Fruit fly (Drosophila melanogaster): ENCODE results near the gene Snmp1.
A peak's percentile ranks its signal among the peaks of the same experiment; 100 is the strongest.

Gene Snmp1

dm6 chr3R:21176663-21177145 is 8.7 kb upstream of the Snmp1 start (continued):
- TF ChIP-seq CG10209 (GFP tag; optimal IDR thresholded peaks at IDR 0.05) (peak; percentile 24), abd-A (tag; optimal IDR thresholded peaks at IDR 0.05) (no peak), bsh (GFP tag; optimal IDR thresholded peaks at IDR 0.05) (no peak), repo (GFP tag; optimal IDR thresholded peaks at IDR 0.05) (no peak), ftz-f1 (GFP tag; optimal IDR thresholded peaks at IDR 0.05) (no peak), HmgZ (tag; optimal IDR thresholded peaks at IDR 0.05) (no peak), CG7987 (GFP tag; optimal IDR thresholded peaks at IDR 0.05) (no peak), Atf6 (GFP tag; IDR thresholded peaks at IDR 0.05) (no peak), CG13424 (tag; optimal IDR thresholded peaks at IDR 0.05) (no peak), eve (GFP tag; optimal IDR thresholded peaks at IDR 0.05) (no peak), CG9609 (GFP tag; optimal IDR thresholded peaks at IDR 0.05) (no peak), pfk (GFP tag; optimal IDR thresholded peaks at IDR 0.05) (no peak), dm (GFP tag; optimal IDR thresholded peaks at IDR 0.05) (no peak), CG11504 (tag; optimal IDR thresholded peaks at IDR 0.05) (peak; percentile 28), CG11093 (GFP tag; IDR thresholded peaks at IDR 0.05) (no peak), Doc3 (GFP tag; IDR thresholded peaks at IDR 0.05; ENCODE audit: partially characterized antibody) (no peak), Drgx (GFP tag; IDR thresholded peaks at IDR 0.05) (no peak), unc-4 (GFP tag; IDR thresholded peaks at IDR 0.05; ENCODE audit: partially characterized antibody) (no peak), ato (GFP tag; IDR thresholded peaks at IDR 0.05; ENCODE audit: partially characterized antibody) (no peak), CG11456 (GFP tag; IDR thresholded peaks at IDR 0.05) (no peak), z (GFP tag; IDR thresholded peaks at IDR 0.05) (no peak), CG33213 (GFP tag; optimal IDR thresholded peaks at IDR 0.05) (no peak), CHES-1-like (GFP tag; optimal IDR thresholded peaks at IDR 0.05) (no peak), CG5953 (GFP tag; IDR thresholded peaks at IDR 0.05) (no peak), CG3065 (GFP tag; optimal IDR thresholded peaks at IDR 0.05) (no peak), kay (GFP tag; optimal IDR thresholded peaks at IDR 0.05) (no peak), CG17912 (GFP tag; optimal IDR thresholded peaks at IDR 0.05) (no peak), trh (GFP tag; optimal IDR thresholded peaks at IDR 0.05) (no peak), MTF-1 (GFP tag; optimal IDR thresholded peaks at IDR 0.05; ENCODE audit: borderline replicate concordance) (no peak), shn (GFP tag; optimal IDR thresholded peaks at IDR 0.05) (no peak), slp2 (GFP tag; optimal IDR thresholded peaks at IDR 0.05) (no peak), salm (tag; optimal IDR thresholded peaks at IDR 0.05) (no peak), CG11695 (GFP tag; IDR thresholded peaks at IDR 0.05) (0 out of 3 replicates have a peak, but pooled peaks have one; percentile 35), Neu2 (GFP tag; optimal IDR thresholded peaks at IDR 0.05; ENCODE audit: borderline replicate concordance) (no peak), oc (tag; optimal IDR thresholded peaks at IDR 0.05) (peak; percentile 23), disco-r (GFP tag; optimal IDR thresholded peaks at IDR 0.05) (no peak), CG32767 (GFP tag; IDR thresholded peaks at IDR 0.05) (no peak), CG17612 (GFP tag; IDR thresholded peaks at IDR 0.05) (no peak), CG34376 (GFP tag; optimal IDR thresholded peaks at IDR 0.05) (no peak), Hey (tag; optimal IDR thresholded peaks at IDR 0.05) (no peak), CG5180 (GFP tag; optimal IDR thresholded peaks at IDR 0.05) (peak; percentile 13), NFAT (GFP tag; IDR thresholded peaks at IDR 0.05) (peak; percentile 47; the same call in 1 of the 2 replicates), TFAM (GFP tag; optimal IDR thresholded peaks at IDR 0.05) (no peak), vvl (GFP tag; IDR thresholded peaks at IDR 0.05) (peak; percentile 26; the same call in 1 of the 2 replicates), Nf-YC (tag; optimal IDR thresholded peaks at IDR 0.05) (no peak), Lhr (GFP tag; optimal IDR thresholded peaks at IDR 0.05) (no peak), ase (GFP tag; IDR thresholded peaks at IDR 0.05) (no peak), NC2β (GFP tag; optimal IDR thresholded peaks at IDR 0.05) (no peak), jigr1 (GFP tag; IDR thresholded peaks at IDR 0.05) (no peak), CG2678 (tag; optimal IDR thresholded peaks at IDR 0.05) (peak; percentile 63), CG42726 (GFP tag; IDR thresholded peaks at IDR 0.05; ENCODE audit: partially characterized antibody) (no peak)
